Worm (Caenorhabditis elegans) whole organism, L4 larva: Measurements from ENCODE around the gene lin-2.

Source experiments
- F10B5.3 ChIP-seq: sonication (generic microtip); optimal IDR thresholded peaks from 2 replicates; lab custom pipeline; 2016; ENCODE audit warnings: mild to moderate bottlenecking, missing genetic modification characterization, missing compliant biosample characterization
- F37D6.2 ChIP-seq: sonication (generic microtip); optimal IDR thresholded peaks from 2 replicates; lab custom pipeline; 2016; ENCODE audit warnings: mild to moderate bottlenecking, missing genetic modification characterization, missing compliant biosample characterization
- F49E8.2 ChIP-seq: sonication (generic microtip); optimal IDR thresholded peaks from 2 replicates; lab custom pipeline; 2016; ENCODE audit warnings: missing compliant biosample characterization, mild to moderate bottlenecking, missing genetic modification characterization, borderline replicate concordance
- Y5F2A.4 ChIP-seq: fragments of 200-800 bp; sonication (Bioruptor generic); optimal IDR thresholded peaks from 2 replicates; lab custom pipeline; 2018; ENCODE audit warnings: mild to moderate bottlenecking, missing genetic modification characterization, missing compliant biosample characterization
- Y75B8A.6 ChIP-seq: fragments of 200-800 bp; sonication (Bioruptor generic); IDR thresholded peaks from 2 replicates; pipeline ENCODE4 v1.3.6; 2022; ENCODE audit warnings: missing genetic modification reagents, missing genetic modification characterization, missing compliant biosample characterization
- ZK546.5 ChIP-seq, 2 experiments: sonication (generic microtip); optimal IDR thresholded peaks; 2 replicates each; lab custom pipeline; 2017; ENCODE audit warnings: missing biosample characterization in 2 of 2, missing genetic modification characterization in 2 of 2
- aha-1 ChIP-seq: fragments of 150-350 bp; peaks from one replicate; lab custom pipeline; 2014; ENCODE audit warnings: missing biosample characterization, missing genetic modification characterization
- attf-4 ChIP-seq: sonication (generic microtip); optimal IDR thresholded peaks from 3 replicates; lab custom pipeline; 2017; ENCODE audit warnings: missing biosample characterization, missing genetic modification characterization
- ceh-20 ChIP-seq: fragments of 200-800 bp; sonication (Bioruptor generic); IDR thresholded peaks from 2 replicates; pipeline ENCODE4 v1.3.6; 2022; ENCODE audit warnings: missing genetic modification reagents, missing genetic modification characterization, missing compliant biosample characterization
- ceh-44 ChIP-seq: fragments of 200-800 bp; sonication (Bioruptor generic); IDR thresholded peaks from 2 replicates; pipeline ENCODE4 v1.3.6; 2022; ENCODE audit warnings: missing genetic modification reagents, missing genetic modification characterization, missing compliant biosample characterization
- ces-1 ChIP-seq: fragments of 150-350 bp; sonication (generic microtip); optimal IDR thresholded peaks from 4 replicates; lab custom pipeline; 2014; ENCODE audit warnings: missing biosample characterization, missing genetic modification reagents, missing genetic modification characterization
- dmd-6 ChIP-seq: fragments of 200-800 bp; sonication (Bioruptor generic); IDR thresholded peaks from 2 replicates; pipeline ENCODE4 v1.3.6; 2022; ENCODE audit warnings: missing genetic modification reagents, missing genetic modification characterization, missing compliant biosample characterization
- dmd-9 ChIP-seq: fragments of 200-800 bp; sonication (Bioruptor generic); IDR thresholded peaks from 2 replicates; pipeline ENCODE4 v1.3.6; 2022; ENCODE audit warnings: missing genetic modification reagents, missing genetic modification characterization, missing compliant biosample characterization
- dve-1 ChIP-seq: sonication (generic microtip); optimal IDR thresholded peaks from 2 replicates; lab custom pipeline; 2017; ENCODE audit warnings: antibody characterized with exemption, mild to moderate bottlenecking, missing genetic modification characterization, missing compliant biosample characterization; ENCODE audit not compliant: insufficient read depth
- egl-27 ChIP-seq: sonication (generic microtip); optimal IDR thresholded peaks from 3 replicates; lab custom pipeline; 2017; ENCODE audit warnings: missing biosample characterization, missing genetic modification reagents, missing genetic modification characterization
- fkh-10 ChIP-seq: fragments of 150-350 bp; optimal IDR thresholded peaks from 2 replicates; lab custom pipeline; 2014; ENCODE audit warnings: missing biosample characterization, missing genetic modification reagents, missing genetic modification characterization
- fos-1 ChIP-seq: fragments of 150-350 bp; optimal IDR thresholded peaks from 2 replicates; lab custom pipeline; 2014; ENCODE audit warnings: missing biosample characterization, missing genetic modification characterization
- hif-1 ChIP-seq, 2 experiments: sonication (generic microtip); optimal IDR thresholded peaks; 2 replicates each; lab custom pipeline; 2016 to 2017; ENCODE audit warnings: missing compliant biosample characterization in 2 of 2, missing genetic modification characterization in 2 of 2, missing genetic modification reagents in 2 of 2, missing genotype in 2 of 2, mild to moderate bottlenecking in 1 of 2
- hlh-11 ChIP-seq: fragments of 200-800 bp; sonication (Bioruptor generic); optimal IDR thresholded peaks from 2 replicates; lab custom pipeline; 2018; ENCODE audit warnings: mild to moderate bottlenecking, missing genetic modification characterization, missing compliant biosample characterization
- hlh-30 ChIP-seq: sonication (generic microtip); optimal IDR thresholded peaks from 2 replicates; lab custom pipeline; 2017; ENCODE audit warnings: antibody characterized with exemption, mild to moderate bottlenecking, missing genetic modification characterization, missing compliant biosample characterization; ENCODE audit not compliant: insufficient read depth
- hmg-1.1 ChIP-seq: fragments of 200-800 bp; sonication (Bioruptor generic); IDR thresholded peaks from 2 replicates; pipeline ENCODE4 v1.3.6; 2022; ENCODE audit warnings: missing genetic modification reagents, missing genetic modification characterization, missing compliant biosample characterization
- lin-1 ChIP-seq: fragments of 200-800 bp; sonication (Bioruptor generic); IDR thresholded peaks from 2 replicates; pipeline ENCODE4 v1.3.6; 2022; ENCODE audit warnings: missing genetic modification reagents, missing genetic modification characterization, missing compliant biosample characterization
- lin-29 ChIP-seq: fragments of 200-800 bp; sonication (Bioruptor generic); IDR thresholded peaks from 2 replicates; pipeline ENCODE4 v1.3.6; 2022; ENCODE audit warnings: missing genetic modification reagents, missing genetic modification characterization, missing compliant biosample characterization
- lin-38 ChIP-seq: fragments of 200-800 bp; sonication (Bioruptor generic); IDR thresholded peaks from 2 replicates; pipeline ENCODE4 v1.3.6; 2022; ENCODE audit warnings: missing genetic modification reagents, missing genetic modification characterization, missing compliant biosample characterization
- lsy-2 ChIP-seq, 2 experiments: fragments of 150-350 bp in 1 of 2; sonication (generic microtip) in 1 of 2; optimal IDR thresholded peaks; 2 replicates each; lab custom pipeline; 2014 to 2017; ENCODE audit warnings: missing biosample characterization in 2 of 2, missing genetic modification characterization in 2 of 2
- mdl-1 ChIP-seq, 2 experiments: fragments of 150-350 bp in 1 of 2; sonication (generic microtip) in 1 of 2; optimal IDR thresholded peaks; 2 replicates each; lab custom pipeline; 2014 to 2017; ENCODE audit warnings: missing biosample characterization in 2 of 2, missing genetic modification characterization in 2 of 2
- mep-1 ChIP-seq: fragments of 150-350 bp; sonication (generic microtip); optimal IDR thresholded peaks from 3 replicates; lab custom pipeline; 2014; ENCODE audit warnings: missing biosample characterization, missing genetic modification characterization
- mxl-3 ChIP-seq: fragments of 200-800 bp; sonication (Bioruptor generic); optimal IDR thresholded peaks from 2 replicates; lab custom pipeline; 2018; ENCODE audit warnings: mild to moderate bottlenecking, missing genetic modification characterization, missing compliant biosample characterization
- nhr-237 ChIP-seq: sonication (generic microtip); optimal IDR thresholded peaks from 2 replicates; lab custom pipeline; 2017; ENCODE audit warnings: missing biosample characterization, missing genetic modification characterization
- nhr-25 ChIP-seq: sonication (generic microtip); optimal IDR thresholded peaks from 2 replicates; lab custom pipeline; 2017; ENCODE audit warnings: missing genetic modification characterization, mild to moderate bottlenecking, missing compliant biosample characterization, antibody characterized with exemption, moderate library complexity, borderline replicate concordance; ENCODE audit not compliant: insufficient read depth
- nhr-28 ChIP-seq: fragments of 150-350 bp; optimal IDR thresholded peaks from 2 replicates; lab custom pipeline; 2014; ENCODE audit warnings: missing biosample characterization, missing genetic modification characterization
- nhr-42 ChIP-seq: fragments of 200-800 bp; sonication (Bioruptor generic); IDR thresholded peaks from 2 replicates; pipeline ENCODE4 v1.3.6; 2022; ENCODE audit warnings: missing genetic modification characterization, missing compliant biosample characterization
- pha-4 ChIP-seq, 2 experiments: fragments of 150-350 bp in 1 of 2; fragments of 200-800 bp in 1 of 2; sonication (Bioruptor generic) in 1 of 2; IDR thresholded peaks in 1 of 2; optimal IDR thresholded peaks in 1 of 2; 2 replicates each; pipeline versions ENCODE4 v1.3.6 to Lab custom; 2014 to 2022; ENCODE audit warnings: missing genetic modification characterization in 2 of 2, missing genetic modification reagents in 2 of 2, missing biosample characterization in 1 of 2, missing compliant biosample characterization in 1 of 2
- rbr-2 ChIP-seq: sonication (generic microtip); optimal IDR thresholded peaks from 2 replicates; lab custom pipeline; 2016; ENCODE audit warnings: missing genotype, missing genetic modification characterization, missing compliant biosample characterization
- set-16 ChIP-seq: fragments of 200-800 bp; sonication (Bioruptor generic); IDR thresholded peaks from 2 replicates; pipeline ENCODE4 v1.3.6; 2022; ENCODE audit warnings: missing genetic modification reagents, missing genetic modification characterization, missing compliant biosample characterization
- snpc-4 ChIP-seq: fragments of 150-350 bp; optimal IDR thresholded peaks from 2 replicates; lab custom pipeline; 2014; ENCODE audit warnings: missing biosample characterization, missing genetic modification characterization
- spr-1 ChIP-seq: sonication (generic microtip); optimal IDR thresholded peaks from 2 replicates; lab custom pipeline; 2016; ENCODE audit warnings: mild to moderate bottlenecking, missing genetic modification characterization, missing compliant biosample characterization
- unc-62 ChIP-seq, 3 experiments: fragments of 150-350 bp in 1 of 3; sonication (generic microtip); optimal IDR thresholded peaks in 2 of 3; peaks in 1 of 3; 1 replicate in 1 of 3; 2 replicates in 2 of 3; lab custom pipeline; 2014 to 2017; ENCODE audit warnings: missing biosample characterization in 3 of 3, missing genetic modification characterization in 3 of 3, missing genetic modification reagents in 3 of 3, missing genotype in 1 of 3

lin-2 gene

DNA sequence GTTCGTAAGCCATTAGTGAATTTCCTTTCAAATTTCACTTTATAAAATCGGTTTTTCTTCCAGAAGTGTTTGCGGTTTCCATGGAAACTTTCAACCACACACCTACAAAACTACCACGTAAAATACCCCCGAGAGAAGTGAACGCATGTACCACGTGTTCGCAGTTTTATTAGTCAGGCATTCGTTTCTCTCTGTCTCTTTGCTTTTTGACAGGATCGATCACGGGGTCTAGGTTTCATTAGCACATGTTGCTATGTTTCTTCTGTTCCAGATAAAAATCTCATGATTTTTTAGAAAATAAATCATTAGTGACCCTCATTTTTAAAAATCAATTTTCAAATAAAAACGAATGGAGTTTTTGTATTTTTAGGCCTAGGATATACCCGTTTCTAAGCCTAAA lies 30.6 kb upstream of the lin-2 start:
- TF ChIP-seq lsy-2 (tag; optimal IDR thresholded peaks at IDR 0.05; lab: Kevin White, UChicago) (peak in 1 of 2 experiments; percentile 25), hlh-11 (peak; percentile 41), hlh-30 (peak; percentile 87), hmg-1.1 (peak; percentile 15; the same call in 1 of the 2 replicates), F37D6.2 (tag; lab: Kevin White, UChicago) (no peak), mxl-3 (GFP tag; lab: Kevin White, UChicago) (peak; percentile 48), dve-1 (tag; lab: Kevin White, UChicago) (peak; percentile 42), ZK546.5 (tag; optimal IDR thresholded peaks at IDR 0.05; lab: Kevin White, UChicago) (no peak), lin-38 (GFP tag; lab: Robert Waterston, UW) (0 out of 2 replicates have a peak, but pooled peaks have one; percentile 7), dmd-9 (no peak), attf-4 (tag; lab: Kevin White, UChicago) (no peak), mdl-1 (tag; optimal IDR thresholded peaks at IDR 0.05; lab: Kevin White, UChicago) (peak in 1 of 2 experiments; percentile 27), nhr-28 (peak; percentile 8)

DNA sequence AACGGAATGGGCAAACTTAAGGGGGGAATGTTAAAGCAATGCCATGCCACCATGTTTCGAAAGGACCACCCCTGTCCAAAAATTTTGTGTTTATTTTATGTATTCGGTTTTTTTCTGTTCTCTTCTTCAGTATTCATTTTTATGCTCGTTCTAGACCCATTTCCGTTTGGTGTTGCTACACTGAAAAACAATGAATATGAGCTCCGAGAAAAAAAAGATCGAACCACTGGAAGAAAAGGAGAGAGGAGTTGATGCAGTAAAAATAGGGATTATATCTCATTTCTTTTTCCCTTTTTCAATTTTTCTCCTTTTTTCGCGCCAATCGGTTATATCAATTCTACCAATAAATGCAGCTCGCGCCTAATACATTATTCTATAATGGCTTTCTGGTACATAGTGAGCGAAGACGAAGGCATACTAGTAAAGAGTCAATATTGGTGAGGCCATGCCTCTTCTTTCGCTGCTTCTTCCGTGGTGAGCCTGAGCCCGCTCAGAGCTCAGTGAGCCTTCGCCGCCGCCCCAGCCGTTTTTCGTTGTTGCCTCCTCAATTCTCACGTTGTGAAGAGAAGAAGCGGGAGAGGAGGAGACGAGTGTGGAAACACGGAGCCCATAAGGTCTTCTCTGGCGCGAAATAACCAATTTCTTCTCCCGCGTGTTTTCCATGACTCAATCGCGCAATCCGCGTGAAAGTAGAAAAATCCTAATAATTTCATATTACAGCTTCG lies 26.3 kb upstream of the lin-2 start:
- TF ChIP-seq snpc-4 (tag; lab: Kevin White, UChicago), result no peak
- peak; percentile 71 for TF ChIP-seq set-16
- TF ChIP-seq lin-1 (GFP tag; lab: Robert Waterston, UW), result no peak
- TF ChIP-seq dmd-6 (GFP tag; lab: Robert Waterston, UW), result 0 out of 2 replicates have a peak, but pooled peaks have one; percentile 11
- peak; percentile 16 for TF ChIP-seq rbr-2 (tag; lab: Kevin White, UChicago)
- peak; percentile 83 for TF ChIP-seq aha-1 (tag; lab: Kevin White, UChicago)
- TF ChIP-seq pha-4 (GFP tag; IDR thresholded peaks at IDR 0.05; lab: Robert Waterston, UW), result 0 out of 2 replicates have a peak, but pooled peaks have one; percentile 20
- no peak for TF ChIP-seq pha-4 (tag; optimal IDR thresholded peaks at IDR 0.05; lab: Kevin White, UChicago)
- TF ChIP-seq nhr-237, result no peak
- TF ChIP-seq F10B5.3 (tag; lab: Kevin White, UChicago), result no peak
- no peak for TF ChIP-seq lin-38 (GFP tag; lab: Robert Waterston, UW)
- TF ChIP-seq unc-62 (GFP tag; optimal IDR thresholded peaks at IDR 0.05 in 1 of 2; lab: Kevin White, UChicago), result peak in 1 of 2 experiments; percentile 55
- TF ChIP-seq unc-62 (tag; optimal IDR thresholded peaks at IDR 0.05; lab: Kevin White, UChicago), result no peak
- peak; percentile 29; the same call in 1 of the 2 replicates for TF ChIP-seq hmg-1.1
- TF ChIP-seq lin-29, result no peak

DNA sequence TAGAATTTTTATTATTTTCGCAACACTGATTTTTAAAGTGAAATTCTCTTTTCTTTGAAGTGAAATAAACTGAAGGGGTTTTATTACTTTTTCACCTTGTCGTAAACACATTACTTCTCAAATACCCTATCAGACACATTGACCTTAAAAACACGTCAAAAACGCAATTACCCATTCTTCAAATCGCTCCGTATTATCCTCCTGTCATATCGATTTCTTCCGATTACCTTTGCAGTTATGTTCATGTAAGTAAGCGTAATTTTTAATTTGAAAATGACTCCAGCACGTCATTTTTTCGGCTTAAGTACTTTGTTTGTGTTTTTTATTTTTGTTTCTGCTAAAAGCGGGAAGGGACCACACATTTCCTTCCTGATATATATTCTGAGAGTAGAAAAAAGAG lies 24.4 kb upstream of the lin-2 start:
- TF ChIP-seq ces-1 (GFP tag; lab: Kevin White, UChicago), result no peak
- no peak for TF ChIP-seq nhr-42 (GFP tag; lab: Robert Waterston, UW)
- TF ChIP-seq F49E8.2 (tag; lab: Kevin White, UChicago), result no peak
- TF ChIP-seq mdl-1 (tag; optimal IDR thresholded peaks at IDR 0.05; lab: Kevin White, UChicago), result no peak
- TF ChIP-seq egl-27 (tag; lab: Kevin White, UChicago), result no peak
- TF ChIP-seq lin-29, result no peak
- no peak for TF ChIP-seq Y75B8A.6 (GFP tag; lab: Robert Waterston, UW)
- TF ChIP-seq ceh-44 (GFP tag; lab: Robert Waterston, UW), result no peak
- no peak for TF ChIP-seq fos-1 (tag; lab: Kevin White, UChicago)

DNA sequence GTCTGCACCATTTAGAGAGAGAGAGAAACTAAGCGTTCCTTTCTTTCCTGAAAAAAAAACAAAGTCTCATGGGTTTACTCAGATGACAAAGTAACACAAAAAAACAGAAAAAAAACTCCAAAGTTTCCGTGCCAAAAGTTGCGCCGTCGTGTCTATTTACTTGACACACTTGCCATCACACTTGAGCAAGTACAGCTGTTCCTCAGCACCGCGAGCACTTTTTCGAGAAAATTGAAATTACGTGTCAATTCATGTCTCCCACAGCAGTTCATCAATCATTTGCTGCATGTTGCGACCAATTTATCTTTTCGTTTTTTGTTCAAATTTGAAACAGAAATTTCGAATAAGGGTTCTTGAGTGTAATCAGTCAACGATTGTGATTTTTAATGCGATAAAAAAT lies 22.6 kb upstream of the lin-2 start:
- TF ChIP-seq Y5F2A.4 (GFP tag; lab: Kevin White, UChicago), result no peak
- no peak for TF ChIP-seq nhr-25 (tag; lab: Kevin White, UChicago)
- no peak for TF ChIP-seq ces-1 (GFP tag; lab: Kevin White, UChicago)
- peak; percentile 37 for TF ChIP-seq hlh-11
- TF ChIP-seq nhr-237, result no peak
- TF ChIP-seq fkh-10 (GFP tag; lab: Kevin White, UChicago), result no peak
- peak; percentile 11 for TF ChIP-seq hlh-30
- peak; percentile 12 for TF ChIP-seq mep-1 (tag; lab: Kevin White, UChicago)
- no peak for TF ChIP-seq spr-1 (tag; lab: Kevin White, UChicago)
- no peak for TF ChIP-seq snpc-4 (tag; lab: Kevin White, UChicago)
- no peak for TF ChIP-seq fos-1 (tag; lab: Kevin White, UChicago)
- peak in 1 of 2 experiments; percentile 55 for TF ChIP-seq hif-1 (tag; optimal IDR thresholded peaks at IDR 0.05; lab: Kevin White, UChicago)
- TF ChIP-seq ceh-20 (GFP tag; lab: Robert Waterston, UW), result peak; percentile 81
- no peak for TF ChIP-seq mxl-3 (GFP tag; lab: Kevin White, UChicago)
